Worm (Caenorhabditis elegans) whole organism, L4/young adult: Measurements from ENCODE around the gene srj-7.

Source experiments
- W03F9.2 ChIP-seq: fragments of 150-350 bp; optimal IDR thresholded peaks from 2 replicates; lab custom pipeline; 2014; ENCODE audit warnings: missing biosample characterization, missing genetic modification characterization
- dao-5 ChIP-seq: sonication (generic microtip); optimal IDR thresholded peaks from 2 replicates; lab custom pipeline; 2016; ENCODE audit warnings: missing genotype, missing genetic modification characterization, moderate library complexity, missing compliant biosample characterization
- him-1 ChIP-seq: sonication (generic microtip); optimal IDR thresholded peaks from 2 replicates; lab custom pipeline; 2016; ENCODE audit warnings: missing genotype, missing genetic modification reagents, missing genetic modification characterization, missing compliant biosample characterization

- TF ChIP-seq dao-5 (tag; lab: Kevin White, UChicago) (no peak), him-1 (no peak), W03F9.2 (tag; lab: Kevin White, UChicago) (no peak)
Observed at ce11 chrV:3282957-3283356, 38.2 kb downstream of the srj-7 start, which contains the start of gene str-64.
